Worm (Caenorhabditis elegans) whole organism, L2 larva: ENCODE measurements around the gene osm-10.

ENCODE experiments used
- C34F6.9 ChIP-seq: fragments of 150-350 bp; optimal IDR thresholded peaks from 2 replicates; lab custom pipeline; 2014; ENCODE audit warnings: missing biosample characterization, missing genetic modification characterization
- F13H6.1 ChIP-seq: sonication (generic microtip); optimal IDR thresholded peaks from 2 replicates; lab custom pipeline; 2016; ENCODE audit warnings: missing genetic modification characterization, missing compliant biosample characterization
- ZK546.5 ChIP-seq: sonication (generic microtip); optimal IDR thresholded peaks from 2 replicates; lab custom pipeline; 2017; ENCODE audit warnings: missing biosample characterization, missing genetic modification characterization
- alr-1 ChIP-seq: fragments of 150-350 bp; optimal IDR thresholded peaks from 2 replicates; lab custom pipeline; 2014; ENCODE audit warnings: missing biosample characterization, missing genetic modification characterization
- aly-2 ChIP-seq: fragments of 150-350 bp; optimal IDR thresholded peaks from 2 replicates; lab custom pipeline; 2014; ENCODE audit warnings: missing biosample characterization, missing genetic modification characterization
- ama-1 ChIP-seq: fragments of 150-350 bp; optimal IDR thresholded peaks from 2 replicates; lab custom pipeline; 2018; ENCODE audit warnings: inconsistent platforms
- blmp-1 ChIP-seq: sonication (generic microtip); optimal IDR thresholded peaks from 2 replicates; lab custom pipeline; 2017; ENCODE audit warnings: missing genetic modification characterization, mild to moderate bottlenecking, missing compliant biosample characterization, antibody characterized with exemption, moderate library complexity; ENCODE audit not compliant: insufficient read depth
- ceh-16 ChIP-seq: fragments of 150-350 bp; optimal IDR thresholded peaks from 2 replicates; lab custom pipeline; 2014; ENCODE audit warnings: missing biosample characterization, missing genetic modification characterization
- ceh-82 ChIP-seq: fragments of 150-350 bp; optimal IDR thresholded peaks from 2 replicates; lab custom pipeline; 2014; ENCODE audit warnings: missing biosample characterization, missing genetic modification characterization
- crh-2 ChIP-seq: sonication (generic microtip); optimal IDR thresholded peaks from 2 replicates; lab custom pipeline; 2017; ENCODE audit warnings: missing biosample characterization, missing genetic modification characterization
- dmd-4 ChIP-seq: sonication (generic microtip); optimal IDR thresholded peaks from 2 replicates; lab custom pipeline; 2017; ENCODE audit warnings: missing biosample characterization, missing genetic modification characterization
- egl-27 ChIP-seq: sonication (generic microtip); optimal IDR thresholded peaks from 3 replicates; lab custom pipeline; 2017; ENCODE audit warnings: missing biosample characterization, missing genetic modification reagents, missing genetic modification characterization
- fos-1 ChIP-seq: fragments of 150-350 bp; optimal IDR thresholded peaks from 2 replicates; lab custom pipeline; 2014; ENCODE audit warnings: missing biosample characterization, missing genetic modification characterization
- gmeb-1 ChIP-seq: fragments of 150-350 bp; optimal IDR thresholded peaks from 2 replicates; lab custom pipeline; 2014; ENCODE audit warnings: missing biosample characterization, missing genetic modification characterization
- lin-11 ChIP-seq: fragments of 150-350 bp; sonication (generic microtip); optimal IDR thresholded peaks from 2 replicates; lab custom pipeline; 2014; ENCODE audit warnings: missing biosample characterization, missing genetic modification characterization, inconsistent platforms, mixed read lengths
- lin-13 ChIP-seq: fragments of 150-350 bp; optimal IDR thresholded peaks from 2 replicates; lab custom pipeline; 2014; ENCODE audit warnings: missing biosample characterization, missing genetic modification reagents, missing genetic modification characterization
- lin-39 ChIP-seq: fragments of 150-350 bp; optimal IDR thresholded peaks from 2 replicates; lab custom pipeline; 2014; ENCODE audit warnings: missing biosample characterization, missing genetic modification reagents, missing genetic modification characterization
- lsy-2 ChIP-seq, 2 experiments: fragments of 150-350 bp in 1 of 2; sonication (generic microtip) in 1 of 2; optimal IDR thresholded peaks; 2 replicates each; lab custom pipeline; 2014 to 2017; ENCODE audit warnings: missing biosample characterization in 2 of 2, missing genetic modification characterization in 2 of 2
- mab-5 ChIP-seq: fragments of 150-350 bp; optimal IDR thresholded peaks from 2 replicates; lab custom pipeline; 2014; ENCODE audit warnings: missing biosample characterization, missing genetic modification characterization
- mbf-1 ChIP-seq: sonication (generic microtip); optimal IDR thresholded peaks from 2 replicates; lab custom pipeline; 2017; ENCODE audit warnings: missing biosample characterization, missing genetic modification characterization
- nhr-129 ChIP-seq: fragments of 150-350 bp; optimal IDR thresholded peaks from 2 replicates; lab custom pipeline; 2014; ENCODE audit warnings: missing biosample characterization, missing genetic modification characterization
- nhr-21 ChIP-seq: fragments of 150-350 bp; optimal IDR thresholded peaks from 2 replicates; lab custom pipeline; 2014; ENCODE audit warnings: missing biosample characterization, missing genetic modification characterization
- nhr-23 ChIP-seq: fragments of 150-350 bp; optimal IDR thresholded peaks from 2 replicates; lab custom pipeline; 2014; ENCODE audit warnings: missing biosample characterization, missing genetic modification reagents, missing genetic modification characterization
- nhr-237 ChIP-seq: fragments of 150-350 bp; optimal IDR thresholded peaks from 2 replicates; lab custom pipeline; 2014; ENCODE audit warnings: missing biosample characterization, missing genetic modification characterization
- nhr-25 ChIP-seq: fragments of 150-350 bp; sonication (generic microtip); optimal IDR thresholded peaks from 3 replicates; lab custom pipeline; 2014; ENCODE audit warnings: missing biosample characterization, missing genetic modification characterization
- nhr-6 ChIP-seq: fragments of 150-350 bp; optimal IDR thresholded peaks from 2 replicates; lab custom pipeline; 2014; ENCODE audit warnings: missing biosample characterization, missing genetic modification characterization
- nhr-77 ChIP-seq: fragments of 150-350 bp; optimal IDR thresholded peaks from 2 replicates; lab custom pipeline; 2014; ENCODE audit warnings: missing biosample characterization, missing genetic modification characterization
- sem-4 ChIP-seq: fragments of 150-350 bp; optimal IDR thresholded peaks from 2 replicates; lab custom pipeline; 2014; ENCODE audit warnings: missing biosample characterization, missing genetic modification reagents, missing genetic modification characterization
- skn-1 ChIP-seq: sonication (generic microtip); optimal IDR thresholded peaks from 2 replicates; lab custom pipeline; 2017; ENCODE audit warnings: missing biosample characterization, missing genetic modification characterization
- sma-3 ChIP-seq: sonication (generic microtip); optimal IDR thresholded peaks from 2 replicates; lab custom pipeline; 2016; ENCODE audit warnings: missing genetic modification reagents, missing genetic modification characterization, missing compliant biosample characterization
- sma-9 ChIP-seq, 2 experiments: fragments of 150-350 bp in 1 of 2; sonication (generic microtip) in 1 of 2; optimal IDR thresholded peaks; 2 replicates each; lab custom pipeline; 2014 to 2016; ENCODE audit warnings: missing genetic modification characterization in 2 of 2, mild to moderate bottlenecking in 1 of 2, missing biosample characterization in 1 of 2, missing compliant biosample characterization in 1 of 2, missing genetic modification reagents in 1 of 2, moderate library complexity in 1 of 2
- snpc-4 ChIP-seq: fragments of 150-350 bp; optimal IDR thresholded peaks from 2 replicates; lab custom pipeline; 2014; ENCODE audit warnings: missing biosample characterization, missing genetic modification characterization
- unc-55 ChIP-seq: fragments of 150-350 bp; sonication (generic microtip); optimal IDR thresholded peaks from 3 replicates; lab custom pipeline; 2014; ENCODE audit warnings: missing biosample characterization, missing genetic modification reagents, missing genetic modification characterization
- ztf-1 ChIP-seq: fragments of 200-800 bp; sonication (Bioruptor generic); conservative IDR thresholded peaks from 2 replicates; pipeline ENCODE4 v1.3.6; 2022; ENCODE audit warnings: missing genetic modification characterization, missing compliant biosample characterization
- ztf-4 ChIP-seq: fragments of 150-350 bp; optimal IDR thresholded peaks from 2 replicates; lab custom pipeline; 2014; ENCODE audit warnings: missing biosample characterization, missing genetic modification characterization

The osm-10 gene

ce11 chrIII:7229687-7230086, 13.4 kb upstream of the osm-10 start, which contains the start of gene R151.8:
R151.8 (minus strand) TSS chrIII:7229787.
- TF ChIP-seq nhr-237 (tag; lab: Kevin White, UChicago) = no peak
- TF ChIP-seq mab-5 = no peak
- no peak for TF ChIP-seq C34F6.9 (tag; lab: Kevin White, UChicago)
- no peak for TF ChIP-seq dmd-4

DNA sequence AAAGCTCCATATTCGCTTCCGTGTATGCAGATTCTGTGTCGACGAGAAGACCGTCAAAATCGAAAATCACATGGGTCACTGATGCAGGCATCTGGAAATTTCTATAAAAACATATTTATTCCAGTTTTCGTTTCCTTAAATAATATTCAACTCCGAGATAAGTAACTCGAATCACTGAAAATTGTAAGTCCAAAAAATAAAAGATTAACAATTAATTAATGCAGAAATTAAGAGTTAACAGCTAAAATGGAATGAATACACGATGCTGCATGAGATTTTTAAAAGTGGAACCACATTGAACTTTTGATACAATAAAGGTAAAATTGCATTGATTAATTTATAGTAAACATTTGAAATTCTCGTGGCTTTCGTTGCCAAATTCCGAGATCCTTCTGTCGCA, 12.2 kb upstream of the osm-10 start, which contains the start of gene R151.10:
Gene R151.10, minus strand, starts transcription at position 101 of the 400 bp plus-strand sequence.
- TF ChIP-seq aly-2 (tag; lab: Kevin White, UChicago) = no peak
- no peak for TF ChIP-seq mab-5
- TF ChIP-seq nhr-23 (tag; lab: Kevin White, UChicago) = no peak

DNA sequence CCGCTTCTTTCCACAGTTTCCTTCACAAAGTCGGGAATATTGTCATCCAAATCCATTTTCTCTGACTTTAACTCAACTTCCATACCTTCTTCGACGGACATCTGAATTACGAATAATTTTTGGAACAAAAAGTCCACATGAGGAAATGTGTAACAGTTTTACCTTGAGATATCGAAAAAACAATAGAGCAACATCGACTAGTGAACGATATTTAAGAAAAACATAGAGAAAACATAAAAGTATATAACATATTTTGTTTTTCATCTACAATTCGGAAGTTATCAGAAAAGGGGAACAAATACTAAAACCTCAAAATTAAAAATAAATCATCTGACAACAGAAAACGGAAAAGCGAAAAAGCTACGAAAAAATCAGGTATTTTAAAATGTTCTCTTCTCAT, 10.3 kb upstream of the osm-10 start, which contains the start of gene adr-2:
Gene adr-2, minus strand, starts transcription at position 101 of the 400 bp plus-strand sequence.
- TF ChIP-seq F13H6.1 (tag; lab: Kevin White, UChicago) (no peak), lin-11 (tag; lab: Kevin White, UChicago) (no peak), unc-55 (GFP tag; lab: Kevin White, UChicago) (no peak), ZK546.5 (tag; lab: Kevin White, UChicago) (no peak), C34F6.9 (tag; lab: Kevin White, UChicago) (no peak), skn-1 (tag; lab: Kevin White, UChicago) (no peak), egl-27 (tag; lab: Kevin White, UChicago) (no peak), ceh-16 (tag; lab: Kevin White, UChicago) (no peak), mbf-1 (tag; lab: Kevin White, UChicago) (no peak), ztf-1 (no peak), nhr-77 (tag; lab: Kevin White, UChicago) (no peak), nhr-6 (no peak)

DNA sequence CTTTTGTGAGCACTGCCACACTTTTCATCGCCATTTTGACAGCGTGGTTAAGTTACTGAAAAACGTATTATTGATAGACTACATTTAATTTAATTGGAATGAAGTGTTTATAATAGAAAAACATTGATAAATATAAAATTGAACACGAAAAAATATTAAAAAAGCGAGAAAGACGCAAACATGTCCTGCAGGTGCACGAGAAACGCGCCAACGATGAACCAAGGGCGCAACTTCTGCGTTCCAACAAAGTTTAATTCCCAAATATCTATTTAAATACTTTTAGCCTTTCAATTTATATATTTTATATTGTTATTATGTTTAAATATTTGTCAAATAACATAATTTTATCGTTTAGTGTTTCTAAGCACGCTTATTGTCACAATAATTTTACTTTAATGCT, 8.9 kb upstream of the osm-10 start, which contains the start of gene ndus-8:
Gene ndus-8, minus strand, starts transcription at position 55 of the 400 bp plus-strand sequence.
- TF ChIP-seq sma-9 (GFP tag; optimal IDR thresholded peaks at IDR 0.05; lab: Kevin White, UChicago) (peak; percentile 86), sma-9 (tag; optimal IDR thresholded peaks at IDR 0.05; lab: Kevin White, UChicago) (no peak), nhr-77 (tag; lab: Kevin White, UChicago) (no peak), F13H6.1 (tag; lab: Kevin White, UChicago) (peak; percentile 40), sem-4 (tag; lab: Kevin White, UChicago) (peak; percentile 36), mbf-1 (tag; lab: Kevin White, UChicago) (no peak), C34F6.9 (tag; lab: Kevin White, UChicago) (peak; percentile 79), ama-1 (no peak), snpc-4 (tag; lab: Kevin White, UChicago) (peak; percentile 74), sma-3 (GFP tag; lab: Kevin White, UChicago) (peak; percentile 58), ztf-4 (tag; lab: Kevin White, UChicago) (peak; percentile 59), blmp-1 (tag; lab: Kevin White, UChicago) (no peak), lsy-2 (tag; optimal IDR thresholded peaks at IDR 0.05; lab: Kevin White, UChicago) (peak; percentile 61 to 86), crh-2 (peak; percentile 67), alr-1 (tag; lab: Kevin White, UChicago) (no peak), dmd-4 (no peak), egl-27 (tag; lab: Kevin White, UChicago) (peak; percentile 59), unc-55 (GFP tag; lab: Kevin White, UChicago) (no peak), nhr-25 (peak; percentile 69), aly-2 (tag; lab: Kevin White, UChicago) (no peak), gmeb-1 (tag; lab: Kevin White, UChicago) (peak; percentile 75), lin-13 (peak; percentile 60), lin-11 (tag; lab: Kevin White, UChicago) (peak; percentile 54), nhr-129 (tag; lab: Kevin White, UChicago) (peak; percentile 43), ztf-1 (no peak), nhr-6 (peak; percentile 32), ceh-82 (tag; lab: Kevin White, UChicago) (no peak), fos-1 (peak; percentile 7), nhr-21 (tag; lab: Kevin White, UChicago) (peak; percentile 54), skn-1 (tag; lab: Kevin White, UChicago) (no peak), lin-39 (tag; lab: Kevin White, UChicago) (no peak), mab-5 (no peak)
